Fruit fly (Drosophila melanogaster) Kc167 (cell line): ENCODE measurements around the gene PRL-1.

Source experiments
- Myc ChIP-seq: fragments of >200 bp; optimal IDR thresholded peaks from 2 replicates; lab custom pipeline; 2017; ENCODE audit warnings: missing external identifiers
- Sin3A ChIP-seq: fragments of >200 bp; optimal IDR thresholded peaks from 2 replicates; lab custom pipeline; 2018; ENCODE audit warnings: missing external identifiers
- h ChIP-seq: fragments of >200 bp; optimal IDR thresholded peaks from 3 replicates; lab custom pipeline; 2018; ENCODE audit warnings: missing external identifiers
- insv ChIP-seq: fragments of >200 bp; optimal IDR thresholded peaks from 3 replicates; lab custom pipeline; 2018; ENCODE audit warnings: missing external identifiers
- psq ChIP-seq: fragments of >200 bp; optimal IDR thresholded peaks from 2 replicates; lab custom pipeline; 2017; ENCODE audit warnings: missing external identifiers

dm6 chr2L:16275809-16276178 is 18.4 kb upstream of the PRL-1 start:
- TF ChIP-seq h (no peak), Myc (lab: Kevin White, UChicago) (no peak), Sin3A (lab: Kevin White, UChicago) (no peak), psq (lab: Kevin White, UChicago) (no peak), insv (lab: Kevin White, UChicago) (no peak)
